Worm (Caenorhabditis elegans) whole organism, midembryonic: ENCODE measurements around the gene C56E6.7.
A peak's percentile ranks its signal among the peaks of the same experiment; 100 is the strongest.

Experiments
- T22C8.4 ChIP-seq: fragments of 200-800 bp; sonication (Bioruptor generic); IDR thresholded peaks from 2 replicates; pipeline ENCODE4 v1.3.6; 2022; ENCODE audit warnings: missing genetic modification characterization, missing compliant biosample characterization
- cog-1 ChIP-seq: sonication (generic microtip); optimal IDR thresholded peaks from 2 replicates; lab custom pipeline; 2016; ENCODE audit warnings: missing genetic modification characterization, missing compliant biosample characterization
- flt-1 ChIP-seq: fragments of 200-800 bp; sonication (Bioruptor generic); IDR thresholded peaks from 2 replicates; pipeline ENCODE4 v1.3.6; 2022; ENCODE audit warnings: missing genetic modification characterization, missing compliant biosample characterization
- klf-2 ChIP-seq: fragments of 200-800 bp; sonication (Bioruptor generic); conservative IDR thresholded peaks from 2 replicates; pipeline ENCODE4 v1.3.6; 2022; ENCODE audit warnings: missing genetic modification reagents, missing genetic modification characterization, missing compliant biosample characterization
- med-1 ChIP-seq: sonication (generic microtip); optimal IDR thresholded peaks from 2 replicates; lab custom pipeline; 2017; ENCODE audit warnings: missing genetic modification characterization, mild to moderate bottlenecking, missing compliant biosample characterization, antibody characterized with exemption, missing genetic modification reagents; ENCODE audit not compliant: insufficient read depth
- ref-1 ChIP-seq: fragments of 200-800 bp; sonication (Bioruptor generic); conservative IDR thresholded peaks from 2 replicates; pipeline ENCODE4 v1.3.6; 2022; ENCODE audit warnings: missing genetic modification reagents, missing genetic modification characterization, missing compliant biosample characterization
- tab-1 ChIP-seq: fragments of 200-800 bp; sonication (Bioruptor generic); IDR thresholded peaks from 2 replicates; pipeline ENCODE4 v1.3.6; 2022; ENCODE audit warnings: missing genetic modification characterization, missing compliant biosample characterization
- ztf-23 ChIP-seq: fragments of 200-800 bp; sonication (Bioruptor generic); IDR thresholded peaks from 2 replicates; pipeline ENCODE4 v1.3.6; 2022; ENCODE audit warnings: missing genetic modification reagents, missing genetic modification characterization, missing compliant biosample characterization
- ztf-29 ChIP-seq: fragments of 200-800 bp; sonication (Bioruptor generic); IDR thresholded peaks from 2 replicates; pipeline ENCODE4 v1.3.6; 2022; ENCODE audit warnings: missing genetic modification reagents, missing genetic modification characterization, missing compliant biosample characterization

Gene C56E6.7

ce11 chrII:6522622-6523254 lies 6.4 kb downstream of the C56E6.7 start:
- TF ChIP-seq ztf-29 (GFP tag; lab: Robert Waterston, UW), result no peak
- TF ChIP-seq ref-1 (GFP tag; lab: Robert Waterston, UW), result no peak
- TF ChIP-seq cog-1 (tag; lab: Kevin White, UChicago), result peak; percentile 51
- no peak for TF ChIP-seq klf-2 (GFP tag; lab: Robert Waterston, UW)
- peak; percentile 70 for TF ChIP-seq flt-1 (GFP tag; lab: Robert Waterston, UW)
- 0 out of 2 replicates have a peak, but pooled peaks have one; percentile 47 for TF ChIP-seq tab-1
- TF ChIP-seq ztf-23 (GFP tag; lab: Robert Waterston, UW), result 0 out of 2 replicates have a peak, but pooled peaks have one; percentile 69
- TF ChIP-seq T22C8.4 (GFP tag; lab: Robert Waterston, UW), result no peak

ce11 chrII:6523940-6524339 lies 7.6 kb downstream of the C56E6.7 start:
- TF ChIP-seq cog-1 (tag; lab: Kevin White, UChicago) (no peak), flt-1 (GFP tag; lab: Robert Waterston, UW) (no peak), ref-1 (GFP tag; lab: Robert Waterston, UW) (no peak), klf-2 (GFP tag; lab: Robert Waterston, UW) (no peak), med-1 (no peak)

- no peak for TF ChIP-seq med-1
- TF ChIP-seq tab-1, result no peak
- TF ChIP-seq cog-1 (tag; lab: Kevin White, UChicago), result no peak
- no peak for TF ChIP-seq T22C8.4 (GFP tag; lab: Robert Waterston, UW)
- no peak for TF ChIP-seq ztf-29 (GFP tag; lab: Robert Waterston, UW)
- no peak for TF ChIP-seq ztf-23 (GFP tag; lab: Robert Waterston, UW)
- no peak for TF ChIP-seq flt-1 (GFP tag; lab: Robert Waterston, UW)
- TF ChIP-seq klf-2 (GFP tag; lab: Robert Waterston, UW), result no peak
- TF ChIP-seq ref-1 (GFP tag; lab: Robert Waterston, UW), result no peak
Observed at ce11 chrII:6524501-6524977, 8.2 kb downstream of the C56E6.7 start, which contains the start of gene C56E6.2. Gene C56E6.2 (plus strand): TSS chrII:6524927.

- TF ChIP-seq T22C8.4 (GFP tag; lab: Robert Waterston, UW) (no peak), ref-1 (GFP tag; lab: Robert Waterston, UW) (no peak), ztf-29 (GFP tag; lab: Robert Waterston, UW) (no peak), med-1 (no peak), klf-2 (GFP tag; lab: Robert Waterston, UW) (no peak)
Observed at ce11 chrII:6526136-6526684, 9.8 kb downstream of the C56E6.7 start.

ce11 chrII:6528629-6529028 lies 12.3 kb downstream of the C56E6.7 start, which contains the start of gene C56E6.4:
Gene C56E6.4 (minus strand): TSS chrII:6528729.
- TF ChIP-seq flt-1 (GFP tag; lab: Robert Waterston, UW) (no peak), T22C8.4 (GFP tag; lab: Robert Waterston, UW) (no peak), med-1 (no peak), ztf-23 (GFP tag; lab: Robert Waterston, UW) (no peak), klf-2 (GFP tag; lab: Robert Waterston, UW) (no peak), ref-1 (GFP tag; lab: Robert Waterston, UW) (no peak), ztf-29 (GFP tag; lab: Robert Waterston, UW) (no peak), tab-1 (no peak), cog-1 (tag; lab: Kevin White, UChicago) (no peak)

- TF ChIP-seq cog-1 (tag; lab: Kevin White, UChicago) (no peak), ztf-29 (GFP tag; lab: Robert Waterston, UW) (no peak), klf-2 (GFP tag; lab: Robert Waterston, UW) (no peak), T22C8.4 (GFP tag; lab: Robert Waterston, UW) (no peak), ref-1 (GFP tag; lab: Robert Waterston, UW) (no peak), ztf-23 (GFP tag; lab: Robert Waterston, UW) (no peak), med-1 (no peak), tab-1 (no peak), flt-1 (GFP tag; lab: Robert Waterston, UW) (no peak)
Observed at ce11 chrII:6531527-6531926, 15.2 kb downstream of the C56E6.7 start, which contains the start of gene abch-1. Gene abch-1 (minus strand): TSS chrII:6531627.

ce11 chrII:6531940-6532339 lies 15.6 kb downstream of the C56E6.7 start, which contains the start of gene abcx-1:
Gene abcx-1 (plus strand): TSS chrII:6532163.
- TF ChIP-seq tab-1 (no peak), flt-1 (GFP tag; lab: Robert Waterston, UW) (no peak), T22C8.4 (GFP tag; lab: Robert Waterston, UW) (no peak), ztf-23 (GFP tag; lab: Robert Waterston, UW) (no peak), cog-1 (tag; lab: Kevin White, UChicago) (no peak), ref-1 (GFP tag; lab: Robert Waterston, UW) (no peak), med-1 (no peak), klf-2 (GFP tag; lab: Robert Waterston, UW) (no peak), ztf-29 (GFP tag; lab: Robert Waterston, UW) (no peak)

ce11 chrII:6535957-6536424 lies 19.6 kb downstream of the C56E6.7 start, which contains the start of gene utp-20:
Gene utp-20 (plus strand): TSS chrII:6536374.
- TF ChIP-seq ztf-29 (GFP tag; lab: Robert Waterston, UW) (no peak), med-1 (no peak), ref-1 (GFP tag; lab: Robert Waterston, UW) (no peak), tab-1 (no peak), cog-1 (tag; lab: Kevin White, UChicago) (peak; percentile 14)

ce11 chrII:6544842-6545410 lies 28.6 kb downstream of the C56E6.7 start, which contains the start of gene lron-15:
Gene lron-15 (minus strand): TSS chrII:6544892.
- TF ChIP-seq T22C8.4 (GFP tag; lab: Robert Waterston, UW) (no peak), med-1 (no peak), ztf-23 (GFP tag; lab: Robert Waterston, UW) (no peak), ref-1 (GFP tag; lab: Robert Waterston, UW) (no peak), tab-1 (no peak), flt-1 (GFP tag; lab: Robert Waterston, UW) (no peak), cog-1 (tag; lab: Kevin White, UChicago) (no peak), ztf-29 (GFP tag; lab: Robert Waterston, UW) (no peak), klf-2 (GFP tag; lab: Robert Waterston, UW) (no peak)
